Worm (Caenorhabditis elegans) whole organism, L3 larva: Measurements from ENCODE around the gene spl-3.

ENCODE experiments used
- R02D3.7 ChIP-seq: fragments of 150-350 bp; optimal IDR thresholded peaks from 2 replicates; lab custom pipeline; 2014; ENCODE audit warnings: missing biosample characterization, missing genetic modification characterization
- ZK546.5 ChIP-seq: sonication (generic microtip); optimal IDR thresholded peaks from 2 replicates; lab custom pipeline; 2017; ENCODE audit warnings: missing biosample characterization, missing genetic modification characterization
- aly-2 ChIP-seq: fragments of 150-350 bp; optimal IDR thresholded peaks from 2 replicates; lab custom pipeline; 2014; ENCODE audit warnings: missing biosample characterization, missing genetic modification characterization
- ceh-16 ChIP-seq: sonication (generic microtip); optimal IDR thresholded peaks from 2 replicates; lab custom pipeline; 2017; ENCODE audit warnings: missing biosample characterization, missing genetic modification characterization
- ceh-28 ChIP-seq: fragments of 150-350 bp; optimal IDR thresholded peaks from 2 replicates; lab custom pipeline; 2014; ENCODE audit warnings: missing biosample characterization, missing genetic modification reagents, missing genetic modification characterization
- ceh-82 ChIP-seq: fragments of 150-350 bp; optimal IDR thresholded peaks from 2 replicates; lab custom pipeline; 2014; ENCODE audit warnings: missing biosample characterization, missing genetic modification characterization
- daf-12 ChIP-seq: fragments of 150-350 bp; optimal IDR thresholded peaks from 2 replicates; lab custom pipeline; 2014; ENCODE audit warnings: missing biosample characterization, missing genetic modification reagents, missing genetic modification characterization
- egl-5 ChIP-seq: fragments of 150-350 bp; optimal IDR thresholded peaks from 2 replicates; lab custom pipeline; 2017; ENCODE audit warnings: missing biosample characterization, missing genetic modification reagents, missing genetic modification characterization, inconsistent platforms
- elt-1 ChIP-seq: fragments of 150-350 bp; optimal IDR thresholded peaks from 2 replicates; lab custom pipeline; 2014; ENCODE audit warnings: missing biosample characterization, missing genetic modification characterization
- elt-2 ChIP-seq: sonication (generic microtip); optimal IDR thresholded peaks from 2 replicates; lab custom pipeline; 2016; ENCODE audit warnings: missing genetic modification reagents, mild to moderate bottlenecking, missing genetic modification characterization, missing compliant biosample characterization
- elt-3 ChIP-seq, 3 experiments: fragments of 150-350 bp in 1 of 3; sonication (generic microtip) in 2 of 3; optimal IDR thresholded peaks; 2 replicates in 2 of 3; 4 replicates in 1 of 3; lab custom pipeline; 2014 to 2017; ENCODE audit warnings: missing biosample characterization in 3 of 3, missing genetic modification characterization in 3 of 3
- eor-1 ChIP-seq, 2 experiments: fragments of 150-350 bp; optimal IDR thresholded peaks; 2 replicates each; lab custom pipeline; 2014 to 2018; ENCODE audit warnings: missing biosample characterization in 2 of 2, missing genetic modification characterization in 2 of 2
- fkh-2 ChIP-seq: fragments of 150-350 bp; optimal IDR thresholded peaks from 2 replicates; lab custom pipeline; 2014; ENCODE audit warnings: missing biosample characterization, missing genetic modification reagents, missing genetic modification characterization
- hmg-11 ChIP-seq: sonication (generic microtip); optimal IDR thresholded peaks from 2 replicates; lab custom pipeline; 2016; ENCODE audit warnings: missing genetic modification characterization, missing compliant biosample characterization
- jun-1 ChIP-seq: fragments of 150-350 bp; optimal IDR thresholded peaks from 2 replicates; lab custom pipeline; 2014; ENCODE audit warnings: missing biosample characterization, missing genetic modification reagents, missing genetic modification characterization
- lin-15B ChIP-seq: fragments of 150-350 bp; optimal IDR thresholded peaks from 2 replicates; lab custom pipeline; 2014; ENCODE audit warnings: missing biosample characterization, missing genetic modification characterization
- lin-39 ChIP-seq: fragments of 150-350 bp; optimal IDR thresholded peaks from 2 replicates; lab custom pipeline; 2018; ENCODE audit warnings: missing biosample characterization, missing genetic modification reagents, missing genetic modification characterization
- mdl-1 ChIP-seq: fragments of 150-350 bp; optimal IDR thresholded peaks from 2 replicates; lab custom pipeline; 2014; ENCODE audit warnings: missing biosample characterization, missing genetic modification characterization
- nfya-1 ChIP-seq: sonication (generic microtip); optimal IDR thresholded peaks from 2 replicates; lab custom pipeline; 2017; ENCODE audit warnings: missing genetic modification characterization, mild to moderate bottlenecking, missing compliant biosample characterization, antibody characterized with exemption, moderate library complexity; ENCODE audit not compliant: insufficient read depth
- nhr-11 ChIP-seq: fragments of 150-350 bp; optimal IDR thresholded peaks from 2 replicates; lab custom pipeline; 2014; ENCODE audit warnings: missing biosample characterization, missing genetic modification characterization
- nhr-12 ChIP-seq: fragments of 150-350 bp; optimal IDR thresholded peaks from 2 replicates; lab custom pipeline; 2014; ENCODE audit warnings: missing biosample characterization, missing genetic modification characterization
- nhr-23 ChIP-seq: fragments of 150-350 bp; optimal IDR thresholded peaks from 2 replicates; lab custom pipeline; 2014; ENCODE audit warnings: missing biosample characterization, missing genetic modification reagents, missing genetic modification characterization
- nhr-25 ChIP-seq: sonication (generic microtip); optimal IDR thresholded peaks from 2 replicates; lab custom pipeline; 2017; ENCODE audit warnings: missing biosample characterization, missing genetic modification characterization
- nhr-43 ChIP-seq: sonication (generic microtip); optimal IDR thresholded peaks from 2 replicates; lab custom pipeline; 2016; ENCODE audit warnings: mild to moderate bottlenecking, missing genetic modification characterization, missing compliant biosample characterization; ENCODE audit not compliant: poor library complexity, severe bottlenecking
- nhr-67 ChIP-seq: fragments of 150-350 bp; optimal IDR thresholded peaks from 2 replicates; lab custom pipeline; 2014; ENCODE audit warnings: missing biosample characterization, missing genetic modification characterization
- nhr-76 ChIP-seq: fragments of 150-350 bp; sonication (generic microtip); optimal IDR thresholded peaks from 5 replicates; lab custom pipeline; 2014; ENCODE audit warnings: missing biosample characterization, missing genetic modification characterization
- pha-4 ChIP-seq: fragments of 150-350 bp; optimal IDR thresholded peaks from 2 replicates; lab custom pipeline; 2014; ENCODE audit warnings: missing biosample characterization, missing genetic modification reagents, missing genetic modification characterization
- pqm-1 ChIP-seq: fragments of 150-350 bp; optimal IDR thresholded peaks from 2 replicates; lab custom pipeline; 2017; ENCODE audit warnings: missing biosample characterization, missing genetic modification characterization, inconsistent platforms
- skn-1 ChIP-seq: fragments of 150-350 bp; optimal IDR thresholded peaks from 2 replicates; lab custom pipeline; 2014; ENCODE audit warnings: missing biosample characterization, missing genetic modification characterization
- snpc-4 ChIP-seq: fragments of 150-350 bp; optimal IDR thresholded peaks from 2 replicates; lab custom pipeline; 2014; ENCODE audit warnings: missing biosample characterization, missing genetic modification characterization
- tbx-2 ChIP-seq: sonication (generic microtip); optimal IDR thresholded peaks from 2 replicates; lab custom pipeline; 2016; ENCODE audit warnings: mild to moderate bottlenecking, missing genetic modification characterization, missing compliant biosample characterization
- unc-62 ChIP-seq: fragments of 150-350 bp; sonication (generic microtip); optimal IDR thresholded peaks from 4 replicates; lab custom pipeline; 2014; ENCODE audit warnings: missing biosample characterization, missing genetic modification reagents, missing genetic modification characterization
- zag-1 ChIP-seq: fragments of 150-350 bp; optimal IDR thresholded peaks from 2 replicates; lab custom pipeline; 2014; ENCODE audit warnings: missing biosample characterization, missing genetic modification characterization
- ztf-11 ChIP-seq: fragments of 150-350 bp; optimal IDR thresholded peaks from 2 replicates; lab custom pipeline; 2014; ENCODE audit warnings: missing biosample characterization, missing genetic modification characterization
- ztf-4 ChIP-seq: fragments of 150-350 bp; optimal IDR thresholded peaks from 2 replicates; lab custom pipeline; 2014; ENCODE audit warnings: missing biosample characterization, missing genetic modification characterization

spl-3 gene

ce11 chrIV:1170408-1170807, 22.5 kb upstream of the spl-3 start, which contains the start of gene cec-2:
Gene cec-2, plus strand, starts transcription at chrIV:1170708.
- TF ChIP-seq lin-39 (no peak), nhr-43 (tag; lab: Kevin White, UChicago) (no peak), hmg-11 (no peak), eor-1 (tag; optimal IDR thresholded peaks at IDR 0.05; lab: Kevin White, UChicago) (no peak), ztf-4 (no peak), nhr-67 (no peak), nfya-1 (tag; lab: Kevin White, UChicago) (no peak), nhr-76 (tag; lab: Kevin White, UChicago) (no peak), pqm-1 (tag; lab: Kevin White, UChicago) (no peak), elt-2 (tag; lab: Kevin White, UChicago) (no peak), unc-62 (GFP tag; lab: Kevin White, UChicago) (no peak), daf-12 (tag; lab: Kevin White, UChicago) (no peak), R02D3.7 (tag; lab: Kevin White, UChicago) (no peak), ceh-28 (tag; lab: Kevin White, UChicago) (no peak), lin-15B (tag; lab: Kevin White, UChicago) (no peak), ceh-82 (tag; lab: Kevin White, UChicago) (no peak), zag-1 (tag; lab: Kevin White, UChicago) (no peak), elt-3 (tag; optimal IDR thresholded peaks at IDR 0.05; lab: Kevin White, UChicago) (no peak), aly-2 (no peak), nhr-11 (tag; lab: Kevin White, UChicago) (no peak)

ce11 chrIV:1174411-1174810, 18.5 kb upstream of the spl-3 start:
- TF ChIP-seq ceh-16 (tag; lab: Kevin White, UChicago), result no peak
- TF ChIP-seq zag-1 (tag; lab: Kevin White, UChicago), result no peak
- TF ChIP-seq tbx-2 (tag; lab: Kevin White, UChicago), result no peak
- no peak for TF ChIP-seq pha-4 (tag; lab: Kevin White, UChicago)
- no peak for TF ChIP-seq ztf-11 (tag; lab: Kevin White, UChicago)
- TF ChIP-seq ZK546.5 (tag; lab: Kevin White, UChicago), result no peak
- no peak for TF ChIP-seq nhr-23
- TF ChIP-seq egl-5 (tag; lab: Kevin White, UChicago), result no peak
- no peak for TF ChIP-seq ztf-4
- TF ChIP-seq fkh-2 (tag; lab: Kevin White, UChicago), result no peak
- TF ChIP-seq nhr-25 (tag; lab: Kevin White, UChicago), result no peak
- no peak for TF ChIP-seq nhr-12 (tag; lab: Kevin White, UChicago)
- TF ChIP-seq nhr-43 (tag; lab: Kevin White, UChicago), result no peak
- TF ChIP-seq nhr-11 (tag; lab: Kevin White, UChicago), result no peak
- no peak for TF ChIP-seq elt-2 (tag; lab: Kevin White, UChicago)
- no peak for TF ChIP-seq snpc-4

- TF ChIP-seq elt-1 (tag; lab: Kevin White, UChicago), result no peak
- TF ChIP-seq ceh-28 (tag; lab: Kevin White, UChicago), result peak; percentile 68
Observed at ce11 chrIV:1176613-1177012, 16.3 kb upstream of the spl-3 start.

- TF ChIP-seq pha-4 (tag; lab: Kevin White, UChicago) (peak; percentile 54), lin-15B (tag; lab: Kevin White, UChicago) (peak; percentile 23), nhr-25 (tag; lab: Kevin White, UChicago) (no peak), hmg-11 (peak; percentile 8), jun-1 (no peak), nfya-1 (tag; lab: Kevin White, UChicago) (peak; percentile 29), eor-1 (tag; optimal IDR thresholded peaks at IDR 0.05; lab: Kevin White, UChicago) (no peak), egl-5 (tag; lab: Kevin White, UChicago) (no peak), elt-1 (tag; lab: Kevin White, UChicago) (no peak), skn-1 (no peak), ceh-82 (tag; lab: Kevin White, UChicago) (no peak), mdl-1 (tag; lab: Kevin White, UChicago) (no peak)
Observed at ce11 chrIV:1177683-1178082, 15.2 kb upstream of the spl-3 start, which contains the start of gene Y104H12D.2. Gene Y104H12D.2, plus strand, starts transcription at chrIV:1178022.
